Fruit fly (Drosophila melanogaster): ENCODE results near the gene ND-20L.
A peak's percentile ranks its signal among the peaks of the same experiment; 100 is the strongest.

ND-20L gene

dm6 chr3R:29520215-29520614 lies 4.7 kb downstream of the ND-20L start (continued):
- no peak for TF ChIP-seq CG10543 (GFP tag; optimal IDR thresholded peaks at IDR 0.05)
- TF ChIP-seq twi (tag; optimal IDR thresholded peaks at IDR 0.05), result no peak
- TF ChIP-seq chif (GFP tag; optimal IDR thresholded peaks at IDR 0.05), result no peak
- TF ChIP-seq zen (tag; optimal IDR thresholded peaks at IDR 0.05), result no peak
- TF ChIP-seq GATAe (GFP tag; conservative IDR thresholded peaks at IDR 0.05), result no peak
- no peak for TF ChIP-seq wor (GFP tag; IDR thresholded peaks at IDR 0.05)
- no peak for TF ChIP-seq knrl (GFP tag; IDR thresholded peaks at IDR 0.05; ENCODE audit: partially characterized antibody)
- TF ChIP-seq Nf-YC (tag; optimal IDR thresholded peaks at IDR 0.05), result peak; percentile 88
- no peak for TF ChIP-seq Sry-β (GFP tag; optimal IDR thresholded peaks at IDR 0.05)
- TF ChIP-seq Nf-YB (GFP tag; optimal IDR thresholded peaks at IDR 0.05), result peak; percentile 77
- TF ChIP-seq CG14710 (tag; optimal IDR thresholded peaks at IDR 0.05), result no peak
- no peak for TF ChIP-seq CG32532 (GFP tag; IDR thresholded peaks at IDR 0.05)

dm6 chr3R:29522164-29522563 lies 6.6 kb downstream of the ND-20L start:
- TF ChIP-seq CG8388 (GFP tag; optimal IDR thresholded peaks at IDR 0.05) (peak; percentile 49), CG7372 (GFP tag; IDR thresholded peaks at IDR 0.05) (no peak), run (tag; optimal IDR thresholded peaks at IDR 0.05) (no peak), Med (GFP tag) (peak; percentile 86), bsh (GFP tag; optimal IDR thresholded peaks at IDR 0.05) (peak in 1 of 2 experiments; percentile 74), dmrt11E (tag; optimal IDR thresholded peaks at IDR 0.05) (peak; percentile 88), Hr39 (optimal IDR thresholded peaks at IDR 0.05) (no peak), chinmo (GFP tag; IDR thresholded peaks at IDR 0.05; ENCODE audit: partially characterized antibody) (no peak), sens (GFP tag) (peak; percentile 93), Mes4 (GFP tag; optimal IDR thresholded peaks at IDR 0.05) (no peak), CG13424 (tag; optimal IDR thresholded peaks at IDR 0.05) (peak; percentile 42), CG11093 (GFP tag; IDR thresholded peaks at IDR 0.05) (no peak), Six4 (GFP tag; optimal IDR thresholded peaks at IDR 0.05) (peak; percentile 45), Bteb2 (GFP tag; optimal IDR thresholded peaks at IDR 0.05) (no peak), trem (tag; optimal IDR thresholded peaks at IDR 0.05) (peak; percentile 83), CG17568 (GFP tag; optimal IDR thresholded peaks at IDR 0.05) (no peak), CG17829 (tag; optimal IDR thresholded peaks at IDR 0.05) (peak; percentile 80), CG2116 (GFP tag; optimal IDR thresholded peaks at IDR 0.05) (no peak), unc-4 (GFP tag; IDR thresholded peaks at IDR 0.05; ENCODE audit: partially characterized antibody) (no peak), CG17328 (GFP tag; IDR thresholded peaks at IDR 0.05) (peak; percentile 82), Dref (GFP tag; IDR thresholded peaks at IDR 0.05) (no peak), Dad (GFP tag; optimal IDR thresholded peaks at IDR 0.05) (no peak), CG1602 (GFP tag; optimal IDR thresholded peaks at IDR 0.05) (peak; percentile 5), CG13894 (tag; optimal IDR thresholded peaks at IDR 0.05) (no peak), CG16863 (GFP tag; optimal IDR thresholded peaks at IDR 0.05) (no peak), CG12219 (GFP tag; optimal IDR thresholded peaks at IDR 0.05) (peak; percentile 26), inv (GFP tag; IDR thresholded peaks at IDR 0.05; ENCODE audit: partially characterized antibody) (no peak), repo (GFP tag; optimal IDR thresholded peaks at IDR 0.05) (no peak), Hmr (GFP tag; optimal IDR thresholded peaks at IDR 0.05) (no peak), CrebB (tag; optimal IDR thresholded peaks at IDR 0.05) (no peak), CG12659 (GFP tag; optimal IDR thresholded peaks at IDR 0.05) (no peak), CG4282 (GFP tag; optimal IDR thresholded peaks at IDR 0.05) (no peak), CG43689 (GFP tag; IDR thresholded peaks at IDR 0.05) (no peak), ftz-f1 (GFP tag; optimal IDR thresholded peaks at IDR 0.05) (no peak), CG4424 (GFP tag; optimal IDR thresholded peaks at IDR 0.05) (peak; percentile 64), abd-A (tag; optimal IDR thresholded peaks at IDR 0.05) (no peak), CG9727 (GFP tag; optimal IDR thresholded peaks at IDR 0.05) (peak; percentile 74), ci (GFP tag; IDR thresholded peaks at IDR 0.05) (peak; percentile 70; the same call in 2 of the 3 replicates), Ravus (GFP tag; IDR thresholded peaks at IDR 0.05) (no peak)
